Fruit fly (Drosophila melanogaster) whole organism, prepupa: ENCODE data around the gene dmrt99B.

Source experiments
- CG1621 ChIP-seq: fragments of 200-800 bp; sonication (Bioruptor generic); optimal IDR thresholded peaks from 3 replicates; lab custom pipeline; 2018; ENCODE audit warnings: missing biosample characterization, mild to moderate bottlenecking, missing genetic modification characterization
- CG32006 ChIP-seq: fragments of 200-800 bp; sonication (Bioruptor generic); optimal IDR thresholded peaks from 3 replicates; lab custom pipeline; 2017; ENCODE audit warnings: missing biosample characterization, mild to moderate bottlenecking, missing genetic modification characterization
- CG6276 ChIP-seq: fragments of 200-800 bp; sonication (Bioruptor generic); optimal IDR thresholded peaks from 2 replicates; lab custom pipeline; 2017; ENCODE audit warnings: missing biosample characterization, mild to moderate bottlenecking, missing genetic modification characterization
- fd85E ChIP-seq: fragments of 200-800 bp; sonication (Bioruptor generic); optimal IDR thresholded peaks from 3 replicates; lab custom pipeline; 2016; ENCODE audit warnings: missing biosample characterization, missing genetic modification characterization
- topi ChIP-seq: fragments of 200-800 bp; sonication (Bioruptor generic); optimal IDR thresholded peaks from 3 replicates; lab custom pipeline; 2016; ENCODE audit warnings: missing biosample characterization, missing genetic modification characterization

DNA sequence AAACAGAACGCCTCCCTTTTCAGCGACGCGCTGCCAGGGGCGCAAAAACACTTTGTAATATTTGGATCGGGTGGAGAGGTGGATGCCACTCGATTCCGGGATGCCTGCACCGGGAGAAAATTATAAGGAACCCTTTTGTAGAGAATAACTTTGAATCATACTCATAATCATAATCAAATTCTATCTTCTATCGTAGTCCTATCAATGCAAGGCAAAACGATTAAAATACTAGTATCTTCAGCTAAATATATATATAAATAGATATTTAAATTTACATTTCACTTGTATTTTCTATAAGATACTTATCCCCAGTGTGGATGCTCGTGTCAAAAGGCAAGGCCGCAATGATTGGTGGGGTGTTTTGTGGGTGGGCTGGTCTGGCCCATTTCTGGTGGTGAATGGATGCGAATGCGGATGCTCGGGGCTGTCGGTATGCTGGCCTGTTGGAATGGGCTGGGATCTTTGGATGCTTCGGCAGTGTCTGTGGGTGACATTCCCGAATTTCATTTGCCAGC, 13.5 kb downstream of the dmrt99B start:
- TF ChIP-seq topi (no peak), fd85E (GFP tag; lab: Kevin White, UChicago) (no peak), CG1621 (tag; lab: Kevin White, UChicago) (no peak), CG32006 (no peak), CG6276 (GFP tag; lab: Kevin White, UChicago) (no peak)
